Fruit fly (Drosophila melanogaster) whole organism, embryonic: ENCODE data around the gene mRpL35.

Source experiments
- CG10565 ChIP-seq: fragments of 200-800 bp; sonication (Bioruptor generic); optimal IDR thresholded peaks from 3 replicates; lab custom pipeline; 2016; ENCODE audit warnings: missing biosample characterization, mild to moderate bottlenecking, missing genetic modification characterization
- CG11398 ChIP-seq: fragments of 200-800 bp; sonication (Bioruptor generic); optimal IDR thresholded peaks from 2 replicates; lab custom pipeline; 2016; ENCODE audit warnings: missing biosample characterization, missing genetic modification characterization
- CG12155 ChIP-seq: fragments of 200-800 bp; sonication (Bioruptor generic); optimal IDR thresholded peaks from 3 replicates; lab custom pipeline; 2016; ENCODE audit warnings: missing biosample characterization, missing genetic modification characterization
- CG14014 ChIP-seq: fragments of 200-800 bp; sonication (Bioruptor generic); IDR thresholded peaks from 2 replicates; pipeline ENCODE4 v1.3.6; 2022; ENCODE audit warnings: missing biosample characterization, missing genetic modification characterization
- CG14710 ChIP-seq: fragments of 200-800 bp; sonication (Bioruptor generic); optimal IDR thresholded peaks from 3 replicates; lab custom pipeline; 2019; ENCODE audit warnings: missing biosample characterization, mild to moderate bottlenecking, missing genetic modification characterization, moderate library complexity
- CG15696 ChIP-seq: fragments of 200-800 bp; sonication (Bioruptor generic); optimal IDR thresholded peaks from 2 replicates; lab custom pipeline; 2019; ENCODE audit warnings: missing biosample characterization, mild to moderate bottlenecking, missing genetic modification characterization, moderate library complexity
- CG16779 ChIP-seq: fragments of 200-800 bp; sonication (Bioruptor generic); IDR thresholded peaks from 2 replicates; pipeline ENCODE4 v1.3.6; 2022; ENCODE audit warnings: missing biosample characterization, missing genetic modification characterization
- CG1832 ChIP-seq: fragments of 200-800 bp; sonication (Bioruptor generic); optimal IDR thresholded peaks from 2 replicates; lab custom pipeline; 2017; ENCODE audit warnings: missing biosample characterization, mild to moderate bottlenecking, missing genetic modification characterization, inconsistent platforms
- CG31224 ChIP-seq: fragments of 200-800 bp; sonication (Bioruptor generic); IDR thresholded peaks from 2 replicates; pipeline ENCODE4 v1.3.6; 2022; ENCODE audit warnings: missing biosample characterization, missing genetic modification characterization
- CG31441 ChIP-seq: fragments of 200-800 bp; sonication (Bioruptor generic); IDR thresholded peaks from 2 replicates; pipeline ENCODE4 v1.3.6; 2022; ENCODE audit warnings: missing biosample characterization, missing genetic modification characterization
- CG32772 ChIP-seq: fragments of 200-800 bp; sonication (Bioruptor generic); IDR thresholded peaks from 2 replicates; pipeline ENCODE4 v1.3.6; 2022; ENCODE audit warnings: missing biosample characterization, missing genetic modification characterization
- CG3407 ChIP-seq: fragments of 200-800 bp; sonication (Bioruptor generic); optimal IDR thresholded peaks from 2 replicates; lab custom pipeline; 2018; ENCODE audit warnings: missing biosample characterization, mild to moderate bottlenecking, missing genetic modification characterization
- CG4707 ChIP-seq: fragments of 200-800 bp; sonication (Bioruptor generic); optimal IDR thresholded peaks from 2 replicates; lab custom pipeline; 2018; ENCODE audit warnings: missing biosample characterization, mild to moderate bottlenecking, missing genetic modification characterization, moderate library complexity
- CG5180 ChIP-seq: fragments of 200-800 bp; sonication (Bioruptor generic); optimal IDR thresholded peaks from 3 replicates; lab custom pipeline; 2017; ENCODE audit warnings: missing biosample characterization, missing genetic modification characterization, mild to moderate bottlenecking, moderate library complexity, missing genetic modification reagents
- CG5245 ChIP-seq: fragments of 200-800 bp; sonication (Bioruptor generic); optimal IDR thresholded peaks from 3 replicates; lab custom pipeline; 2016; ENCODE audit warnings: missing biosample characterization, missing genetic modification characterization
- CG6272 ChIP-seq: fragments of 200-800 bp; sonication (Bioruptor generic); IDR thresholded peaks from 2 replicates; pipeline ENCODE4 v1.3.6; 2022; ENCODE audit warnings: missing biosample characterization, missing genetic modification characterization
- CG6854 ChIP-seq: fragments of 200-800 bp; sonication (Bioruptor generic); optimal IDR thresholded peaks from 3 replicates; lab custom pipeline; 2017; ENCODE audit warnings: missing biosample characterization, mild to moderate bottlenecking, missing genetic modification characterization
- CG7556 ChIP-seq: fragments of 200-800 bp; sonication (Bioruptor generic); optimal IDR thresholded peaks from 2 replicates; lab custom pipeline; 2017; ENCODE audit warnings: missing biosample characterization, mild to moderate bottlenecking, missing genetic modification characterization
- CG7987 ChIP-seq: fragments of 200-800 bp; sonication (Bioruptor generic); optimal IDR thresholded peaks from 2 replicates; lab custom pipeline; 2018; ENCODE audit warnings: missing biosample characterization, mild to moderate bottlenecking, missing genetic modification characterization, moderate library complexity
- D19A ChIP-seq: fragments of 200-800 bp; optimal IDR thresholded peaks from 3 replicates; lab custom pipeline; 2019; ENCODE audit warnings: missing biosample characterization, mild to moderate bottlenecking, missing genetic modification characterization, moderate library complexity
- Dbx ChIP-seq: fragments of 200-800 bp; sonication (Bioruptor generic); IDR thresholded peaks from 3 replicates; pipeline ENCODE4 v1.3.6; 2022; ENCODE audit warnings: missing biosample characterization, missing genetic modification characterization
- Dip2 ChIP-seq: fragments of 200-800 bp; sonication (Bioruptor generic); IDR thresholded peaks from 2 replicates; pipeline ENCODE4 v1.3.6; 2022; ENCODE audit warnings: missing biosample characterization, missing genetic modification characterization
- E2f1 ChIP-seq: fragments of 200-800 bp; sonication (Bioruptor generic); IDR thresholded peaks from 2 replicates; pipeline ENCODE4 v1.3.6; 2022; ENCODE audit warnings: missing biosample characterization, missing genetic modification characterization
- Fer2 ChIP-seq: fragments of 200-800 bp; sonication (Bioruptor generic); optimal IDR thresholded peaks from 2 replicates; lab custom pipeline; 2018; ENCODE audit warnings: missing biosample characterization, mild to moderate bottlenecking, missing genetic modification characterization, moderate library complexity
- HLH3B ChIP-seq: fragments of 200-800 bp; sonication (Bioruptor generic); IDR thresholded peaks from 2 replicates; pipeline ENCODE4 v1.3.6; 2022; ENCODE audit warnings: missing biosample characterization, missing genetic modification characterization
- Mad ChIP-seq: fragments of 200-800 bp; sonication (Bioruptor generic); optimal IDR thresholded peaks from 2 replicates; lab custom pipeline; 2016; ENCODE audit warnings: missing biosample characterization, missing genetic modification characterization
- Mes4 ChIP-seq: fragments of 200-800 bp; sonication (Bioruptor generic); optimal IDR thresholded peaks from 2 replicates; lab custom pipeline; 2016; ENCODE audit warnings: missing biosample characterization, missing genetic modification characterization
- Mrtf ChIP-seq: fragments of 200-800 bp; sonication (Bioruptor generic); IDR thresholded peaks from 3 replicates; pipeline ENCODE4 v1.3.6; 2022; ENCODE audit warnings: missing biosample characterization, missing genetic modification characterization
- Nf-YA ChIP-seq: fragments of 200-800 bp; sonication (Bioruptor generic); IDR thresholded peaks from 2 replicates; pipeline ENCODE4 v1.3.6; 2022; ENCODE audit warnings: missing biosample characterization, missing genetic modification characterization
- Sox100B ChIP-seq: fragments of 200-800 bp; sonication (Bioruptor generic); optimal IDR thresholded peaks from 3 replicates; lab custom pipeline; 2018; ENCODE audit warnings: missing biosample characterization, mild to moderate bottlenecking, missing genetic modification characterization
- ab ChIP-seq: fragments of 200-800 bp; sonication (Bioruptor generic); optimal IDR thresholded peaks from 2 replicates; lab custom pipeline; 2016; ENCODE audit warnings: missing biosample characterization, missing genetic modification characterization
- ato ChIP-seq: fragments of 200-800 bp; sonication (Bioruptor generic); IDR thresholded peaks from 2 replicates; pipeline ENCODE4 v1.3.6; 2022; ENCODE audit warnings: missing biosample characterization, missing genetic modification characterization; ENCODE audit not compliant: partially characterized antibody
- bbx ChIP-seq: fragments of 200-800 bp; sonication (Bioruptor generic); IDR thresholded peaks from 2 replicates; pipeline ENCODE4 v1.3.6; 2022; ENCODE audit warnings: missing biosample characterization, missing genetic modification characterization; ENCODE audit not compliant: partially characterized antibody
- chinmo ChIP-seq: fragments of 200-800 bp; sonication (Bioruptor generic); IDR thresholded peaks from 4 replicates; pipeline ENCODE4 v1.3.6; 2022; ENCODE audit warnings: missing biosample characterization, missing genetic modification characterization; ENCODE audit not compliant: partially characterized antibody
- ci ChIP-seq: fragments of 200-800 bp; sonication (Bioruptor generic); IDR thresholded peaks from 3 replicates; pipeline ENCODE4 v1.3.6; 2022; ENCODE audit warnings: missing biosample characterization, missing genetic modification characterization
- dan ChIP-seq: fragments of 200-800 bp; sonication (Bioruptor generic); IDR thresholded peaks from 2 replicates; pipeline ENCODE4 v1.3.6; 2022; ENCODE audit warnings: missing biosample characterization, missing genetic modification characterization
- disco-r ChIP-seq: fragments of 200-800 bp; sonication (Bioruptor generic); optimal IDR thresholded peaks from 2 replicates; lab custom pipeline; 2016; ENCODE audit warnings: missing biosample characterization, missing genetic modification characterization
- kah ChIP-seq: fragments of 200-800 bp; sonication (Bioruptor generic); optimal IDR thresholded peaks from 2 replicates; lab custom pipeline; 2018; ENCODE audit warnings: missing biosample characterization, mild to moderate bottlenecking, missing genetic modification characterization
- ken ChIP-seq: fragments of 200-800 bp; sonication (Bioruptor generic); IDR thresholded peaks from 3 replicates; pipeline ENCODE4 v1.3.6; 2022; ENCODE audit warnings: missing biosample characterization, missing genetic modification characterization
- mld ChIP-seq: fragments of 200-800 bp; sonication (Bioruptor generic); IDR thresholded peaks from 3 replicates; pipeline ENCODE4 v1.3.6; 2022; ENCODE audit warnings: missing biosample characterization, missing genetic modification characterization; ENCODE audit not compliant: partially characterized antibody
- odd ChIP-seq: fragments of 200-800 bp; sonication (Bioruptor generic); optimal IDR thresholded peaks from 2 replicates; lab custom pipeline; 2017; ENCODE audit warnings: missing biosample characterization, mild to moderate bottlenecking, missing genetic modification characterization
- pan ChIP-seq, 4 experiments: fragments of >200 bp in 3 of 4; fragments of 200-800 bp in 1 of 4; sonication (Bioruptor generic) in 1 of 4; optimal IDR thresholded peaks in 3 of 4; IDR thresholded peaks in 1 of 4; 2 replicates each; pipeline versions ENCODE4 v1.3.6 to Lab custom; 2017 to 2022; ENCODE audit warnings: missing biosample characterization in 2 of 4, missing genetic modification characterization in 2 of 4, mixed read lengths in 1 of 4
- phol ChIP-seq: fragments of 200-800 bp; sonication (Bioruptor generic); optimal IDR thresholded peaks from 3 replicates; lab custom pipeline; 2018; ENCODE audit warnings: missing biosample characterization, mild to moderate bottlenecking, missing genetic modification characterization, moderate library complexity
- psq ChIP-seq: fragments of 200-800 bp; sonication (Bioruptor generic); optimal IDR thresholded peaks from 2 replicates; lab custom pipeline; 2017; ENCODE audit warnings: missing biosample characterization, missing genetic modification characterization
- scrt ChIP-seq: fragments of 200-800 bp; sonication (Bioruptor generic); optimal IDR thresholded peaks from 2 replicates; lab custom pipeline; 2018; ENCODE audit warnings: missing biosample characterization, mild to moderate bottlenecking, missing genetic modification characterization, moderate library complexity
- sd ChIP-seq: fragments of 200-800 bp; sonication (Bioruptor generic); optimal IDR thresholded peaks from 3 replicates; lab custom pipeline; 2018; ENCODE audit warnings: missing biosample characterization, mild to moderate bottlenecking, missing genetic modification characterization, moderate library complexity
- stc ChIP-seq: fragments of 200-800 bp; sonication (Bioruptor generic); IDR thresholded peaks from 2 replicates; pipeline ENCODE4 v1.3.6; 2022; ENCODE audit warnings: missing biosample characterization, missing genetic modification characterization
- zfh1 ChIP-seq: fragments of 200-800 bp; sonication (Bioruptor generic); IDR thresholded peaks from 3 replicates; pipeline ENCODE4 v1.3.6; 2022; ENCODE audit warnings: missing biosample characterization, missing genetic modification characterization

mRpL35 gene

dm6 chr3R:22026922-22027742, 3.8 kb downstream of the mRpL35 start, which contains the start of the genes Cchl and ND-42 (continued):
- TF ChIP-seq phol (peak; percentile 83), E2f1 (GFP tag; lab: Robert Waterston, UW) (peak; percentile 51), Fer2 (tag; lab: Kevin White, UChicago) (peak; percentile 56), mld (GFP tag; lab: Robert Waterston, UW) (no peak), Sox100B (GFP tag; lab: Kevin White, UChicago) (no peak), CG5245 (GFP tag; lab: Kevin White, UChicago) (peak; percentile 66), sd (tag; lab: Kevin White, UChicago) (no peak), CG31224 (GFP tag; lab: Robert Waterston, UW) (peak; percentile 41), disco-r (peak; percentile 53), scrt (GFP tag; lab: Kevin White, UChicago) (no peak), CG15696 (tag; lab: Kevin White, UChicago) (peak; percentile 79), CG5180 (GFP tag; lab: Kevin White, UChicago) (no peak), CG32772 (peak; percentile 67), pan (optimal IDR thresholded peaks at IDR 0.05; lab: Kevin White, UChicago) (no peak), pan (GFP tag; optimal IDR thresholded peaks at IDR 0.05 in 1 of 2, IDR thresholded peaks at IDR 0.05 in 1 of 2) (peak in 1 of 2 experiments; percentile 62), CG1832 (no peak), CG6272 (GFP tag; lab: Robert Waterston, UW) (peak; percentile 77), CG12155 (GFP tag; lab: Kevin White, UChicago) (peak; percentile 85), Mad (GFP tag; lab: Kevin White, UChicago) (peak; percentile 58), CG16779 (GFP tag; lab: Robert Waterston, UW) (no peak), ab (GFP tag; lab: Kevin White, UChicago) (peak; percentile 2), HLH3B (GFP tag; lab: Robert Waterston, UW) (peak; percentile 69), ato (GFP tag; lab: Robert Waterston, UW) (0 out of 2 replicates have a peak, but pooled peaks have one; percentile 14), CG4707 (GFP tag; lab: Kevin White, UChicago) (no peak), ci (GFP tag; lab: Robert Waterston, UW) (peak; percentile 57), zfh1 (GFP tag; lab: Robert Waterston, UW) (peak; percentile 48; the same call in 2 of the 3 replicates), Mrtf (GFP tag; lab: Robert Waterston, UW) (peak; percentile 47; the same call in 1 of the 3 replicates), kah (GFP tag; lab: Kevin White, UChicago) (peak; percentile 68), bbx (GFP tag; lab: Robert Waterston, UW) (peak; percentile 39; the same call in 1 of the 2 replicates), CG6854 (GFP tag; lab: Kevin White, UChicago) (peak; percentile 23), Dip2 (no peak), chinmo (GFP tag; lab: Robert Waterston, UW) (0 out of 4 replicates have a peak, but pooled peaks have one; percentile 32), odd (no peak), CG14710 (tag; lab: Kevin White, UChicago) (peak; percentile 90), D19A (no peak), Nf-YA (GFP tag; lab: Robert Waterston, UW) (0 out of 2 replicates have a peak, but pooled peaks have one; percentile 25), CG7987 (GFP tag; lab: Kevin White, UChicago) (peak; percentile 1), ken (GFP tag; lab: Robert Waterston, UW) (no peak), psq (GFP tag; lab: Kevin White, UChicago) (peak; percentile 65), CG31441 (GFP tag; lab: Robert Waterston, UW) (no peak; the same call in 1 of the 2 replicates), CG11398 (GFP tag; lab: Kevin White, UChicago) (no peak), CG7556 (GFP tag; lab: Kevin White, UChicago) (peak; percentile 85), CG3407 (peak; percentile 57), Mes4 (GFP tag; lab: Kevin White, UChicago) (peak; percentile 60), dan (no peak), Dbx (GFP tag; lab: Robert Waterston, UW) (peak; percentile 76), CG14014 (GFP tag; lab: Robert Waterston, UW) (peak; percentile 56; the same call in 1 of the 2 replicates), stc (GFP tag; lab: Robert Waterston, UW) (peak; percentile 28; the same call in 1 of the 2 replicates), CG10565 (no peak)
